Worm (Caenorhabditis elegans) whole organism, late embryonic: Measurements from ENCODE around the gene srx-60.

Experiments used
- F13H6.1 ChIP-seq: sonication (generic microtip); optimal IDR thresholded peaks from 2 replicates; lab custom pipeline; 2016; ENCODE audit warnings: missing genetic modification characterization, missing compliant biosample characterization
- K02D7.2 ChIP-seq: sonication (generic microtip); optimal IDR thresholded peaks from 2 replicates; lab custom pipeline; 2017; ENCODE audit warnings: mild to moderate bottlenecking, missing genetic modification characterization, missing compliant biosample characterization
- ceh-14 ChIP-seq: sonication (generic microtip); optimal IDR thresholded peaks from 2 replicates; lab custom pipeline; 2016; ENCODE audit warnings: missing genotype, missing genetic modification characterization, missing compliant biosample characterization
- ceh-18 ChIP-seq: sonication (generic microtip); optimal IDR thresholded peaks from 2 replicates; lab custom pipeline; 2016; ENCODE audit warnings: missing genetic modification characterization, missing compliant biosample characterization
- ceh-2 ChIP-seq: sonication (generic microtip); optimal IDR thresholded peaks from 2 replicates; lab custom pipeline; 2016; ENCODE audit warnings: missing genotype, missing genetic modification characterization, missing compliant biosample characterization
- ceh-22 ChIP-seq: sonication (generic microtip); optimal IDR thresholded peaks from 2 replicates; lab custom pipeline; 2017; ENCODE audit warnings: missing biosample characterization, missing genetic modification characterization
- ceh-24 ChIP-seq: sonication (generic microtip); optimal IDR thresholded peaks from 2 replicates; lab custom pipeline; 2016; ENCODE audit warnings: mild to moderate bottlenecking, missing genetic modification characterization, missing compliant biosample characterization
- ceh-34 ChIP-seq: sonication (generic microtip); optimal IDR thresholded peaks from 2 replicates; lab custom pipeline; 2016; ENCODE audit warnings: mild to moderate bottlenecking, missing genetic modification characterization, missing compliant biosample characterization
- ceh-48 ChIP-seq: sonication (generic microtip); optimal IDR thresholded peaks from 2 replicates; lab custom pipeline; 2016; ENCODE audit warnings: missing genetic modification characterization, inconsistent platforms, missing compliant biosample characterization
- ceh-9 ChIP-seq: sonication (generic microtip); optimal IDR thresholded peaks from 2 replicates; lab custom pipeline; 2016; ENCODE audit warnings: mild to moderate bottlenecking, missing genetic modification characterization, inconsistent platforms, missing compliant biosample characterization
- che-1 ChIP-seq: sonication (generic microtip); optimal IDR thresholded peaks from 2 replicates; lab custom pipeline; 2016; ENCODE audit warnings: mild to moderate bottlenecking, missing genetic modification characterization, missing compliant biosample characterization
- dmd-4 ChIP-seq: sonication (generic microtip); optimal IDR thresholded peaks from 2 replicates; lab custom pipeline; 2016; ENCODE audit warnings: borderline replicate concordance, missing genetic modification characterization, missing compliant biosample characterization
- elt-2 ChIP-seq: sonication (generic microtip); optimal IDR thresholded peaks from 2 replicates; lab custom pipeline; 2016; ENCODE audit warnings: missing genetic modification reagents, missing genetic modification characterization, missing compliant biosample characterization
- ets-4 ChIP-seq: sonication (generic microtip); optimal IDR thresholded peaks from 2 replicates; lab custom pipeline; 2016; ENCODE audit warnings: missing genetic modification characterization, missing compliant biosample characterization
- fax-1 ChIP-seq: sonication (generic microtip); optimal IDR thresholded peaks from 2 replicates; lab custom pipeline; 2016; ENCODE audit warnings: missing genotype, missing genetic modification characterization, missing compliant biosample characterization
- fkh-10 ChIP-seq: fragments of 150-350 bp; optimal IDR thresholded peaks from 2 replicates; lab custom pipeline; 2014; ENCODE audit warnings: missing biosample characterization, missing genetic modification reagents, missing genetic modification characterization
- gmeb-2 ChIP-seq: sonication (generic microtip); optimal IDR thresholded peaks from 2 replicates; lab custom pipeline; 2016; ENCODE audit warnings: missing genetic modification characterization, inconsistent platforms, missing compliant biosample characterization
- hlh-13 ChIP-seq: fragments of 200-800 bp; sonication (Bioruptor generic); optimal IDR thresholded peaks from 2 replicates; lab custom pipeline; 2018; ENCODE audit warnings: mild to moderate bottlenecking, missing genetic modification characterization, missing compliant biosample characterization
- hlh-15 ChIP-seq: sonication (generic microtip); optimal IDR thresholded peaks from 2 replicates; lab custom pipeline; 2016; ENCODE audit warnings: missing genetic modification characterization, missing compliant biosample characterization
- hlh-30 ChIP-seq: sonication (generic microtip); optimal IDR thresholded peaks from 2 replicates; lab custom pipeline; 2017; ENCODE audit warnings: antibody characterized with exemption, missing genetic modification characterization, missing compliant biosample characterization; ENCODE audit not compliant: insufficient read depth
- hlh-6 ChIP-seq: sonication (generic microtip); optimal IDR thresholded peaks from 2 replicates; lab custom pipeline; 2016; ENCODE audit warnings: missing genotype, missing genetic modification characterization, missing compliant biosample characterization
- lim-6 ChIP-seq: sonication (generic microtip); optimal IDR thresholded peaks from 2 replicates; lab custom pipeline; 2016; ENCODE audit warnings: missing genetic modification characterization, missing compliant biosample characterization
- nfya-1 ChIP-seq: sonication (generic microtip); optimal IDR thresholded peaks from 2 replicates; lab custom pipeline; 2017; ENCODE audit warnings: missing genetic modification characterization, mild to moderate bottlenecking, missing compliant biosample characterization, antibody characterized with exemption, moderate library complexity
- pat-9 ChIP-seq: fragments of 200-800 bp; sonication (Bioruptor generic); optimal IDR thresholded peaks from 2 replicates; lab custom pipeline; 2018; ENCODE audit warnings: mild to moderate bottlenecking, missing genetic modification characterization, moderate library complexity, missing compliant biosample characterization
- pax-1 ChIP-seq: fragments of 150-350 bp; optimal IDR thresholded peaks from 2 replicates; lab custom pipeline; 2014; ENCODE audit warnings: missing biosample characterization, missing genetic modification characterization
- pqm-1 ChIP-seq: sonication (generic microtip); optimal IDR thresholded peaks from 2 replicates; lab custom pipeline; 2016; ENCODE audit warnings: missing genetic modification characterization, missing compliant biosample characterization
- sdc-2 ChIP-seq: sonication (generic microtip); optimal IDR thresholded peaks from 2 replicates; lab custom pipeline; 2016; ENCODE audit warnings: missing genotype, missing genetic modification characterization, missing compliant biosample characterization
- sox-2 ChIP-seq: fragments of 200-800 bp; sonication (Bioruptor generic); IDR thresholded peaks from 2 replicates; pipeline ENCODE4 v1.3.6; 2022; ENCODE audit warnings: missing genetic modification reagents, missing genetic modification characterization, missing compliant biosample characterization
- sox-4 ChIP-seq: sonication (generic microtip); optimal IDR thresholded peaks from 2 replicates; lab custom pipeline; 2017; ENCODE audit warnings: mild to moderate bottlenecking, missing genetic modification characterization, inconsistent platforms, missing compliant biosample characterization
- syd-9 ChIP-seq: sonication (generic microtip); optimal IDR thresholded peaks from 2 replicates; lab custom pipeline; 2016; ENCODE audit warnings: mild to moderate bottlenecking, missing genetic modification characterization, moderate library complexity, missing compliant biosample characterization
- tbx-7 ChIP-seq: sonication (generic microtip); optimal IDR thresholded peaks from 2 replicates; lab custom pipeline; 2016; ENCODE audit warnings: missing genotype, missing genetic modification characterization, missing compliant biosample characterization
- unc-3 ChIP-seq, 2 experiments: fragments of 200-800 bp in 1 of 2; sonication (Bioruptor generic) in 1 of 2; sonication (generic microtip) in 1 of 2; conservative IDR thresholded peaks in 1 of 2; optimal IDR thresholded peaks in 1 of 2; 2 replicates each; pipeline versions ENCODE4 v1.3.6 to Lab custom; 2016 to 2022; ENCODE audit warnings: missing compliant biosample characterization in 2 of 2, missing genetic modification characterization in 2 of 2, missing genetic modification reagents in 1 of 2
- unc-42 ChIP-seq: sonication (generic microtip); optimal IDR thresholded peaks from 2 replicates; lab custom pipeline; 2016; ENCODE audit warnings: missing genotype, missing genetic modification characterization, missing compliant biosample characterization
- unc-86 ChIP-seq: sonication (generic microtip); optimal IDR thresholded peaks from 2 replicates; lab custom pipeline; 2016; ENCODE audit warnings: missing genetic modification characterization, missing compliant biosample characterization
- zip-5 ChIP-seq: sonication (generic microtip); optimal IDR thresholded peaks from 2 replicates; lab custom pipeline; 2016; ENCODE audit warnings: missing genetic modification characterization, missing compliant biosample characterization
- ztf-16 ChIP-seq: sonication (generic microtip); optimal IDR thresholded peaks from 2 replicates; lab custom pipeline; 2017; ENCODE audit warnings: missing genetic modification characterization, missing compliant biosample characterization

Gene srx-60

ce11 chrV:7395359-7395758 lies 5.3 kb upstream of the srx-60 start, which contains the start of gene srx-9:
TSS of gene srx-9 (minus strand) at chrV:7395459.
- no peak for TF ChIP-seq ceh-2 (tag; lab: Kevin White, UChicago)
- no peak for TF ChIP-seq hlh-30 (tag; lab: Kevin White, UChicago)
- TF ChIP-seq gmeb-2 (tag; lab: Kevin White, UChicago): no peak
- TF ChIP-seq ceh-34 (tag; lab: Kevin White, UChicago): no peak
- no peak for TF ChIP-seq ceh-22 (tag; lab: Kevin White, UChicago)
- TF ChIP-seq unc-42 (tag; lab: Kevin White, UChicago): no peak
- TF ChIP-seq pax-1: no peak
- no peak for TF ChIP-seq dmd-4 (tag; lab: Kevin White, UChicago)
- no peak for TF ChIP-seq hlh-15 (tag; lab: Kevin White, UChicago)
- no peak for TF ChIP-seq fkh-10

- no peak for TF ChIP-seq unc-3 (GFP tag; conservative IDR thresholded peaks at IDR 0.05; lab: Robert Waterston, UW)
- TF ChIP-seq unc-3 (tag; optimal IDR thresholded peaks at IDR 0.05; lab: Kevin White, UChicago): no peak
- no peak for TF ChIP-seq F13H6.1 (tag; lab: Kevin White, UChicago)
- no peak for TF ChIP-seq syd-9
- no peak for TF ChIP-seq K02D7.2
- no peak for TF ChIP-seq ceh-22 (tag; lab: Kevin White, UChicago)
Observed at ce11 chrV:7399202-7399601, 1.5 kb upstream of the srx-60 start, which contains the start of gene gst-41. TSS of gene gst-41 (minus strand) at chrV:7399302.

- TF ChIP-seq F13H6.1 (tag; lab: Kevin White, UChicago) (no peak), sox-4 (tag; lab: Kevin White, UChicago) (no peak), hlh-13 (GFP tag; lab: Kevin White, UChicago) (no peak)
Observed at ce11 chrV:7400095-7400494, 593 bp upstream of the srx-60 start, which contains the start of gene cnc-9. TSS of gene cnc-9 (minus strand) at chrV:7400195.

ce11 chrV:7402355-7402754 lies 1.7 kb downstream of the srx-60 start, which contains the start of gene srj-13:
TSS of gene srj-13 (plus strand) at chrV:7402655.
- no peak for TF ChIP-seq hlh-6 (tag; lab: Kevin White, UChicago)
- TF ChIP-seq nfya-1: no peak
- TF ChIP-seq ceh-18 (tag; lab: Kevin White, UChicago): no peak
- TF ChIP-seq ztf-16 (tag; lab: Kevin White, UChicago): no peak
- TF ChIP-seq zip-5 (tag; lab: Kevin White, UChicago): no peak
- TF ChIP-seq unc-3 (GFP tag; conservative IDR thresholded peaks at IDR 0.05; lab: Robert Waterston, UW): no peak
- TF ChIP-seq unc-3 (tag; optimal IDR thresholded peaks at IDR 0.05; lab: Kevin White, UChicago): no peak
- TF ChIP-seq K02D7.2: no peak
- TF ChIP-seq elt-2 (tag; lab: Kevin White, UChicago): no peak
- no peak for TF ChIP-seq pqm-1 (tag; lab: Kevin White, UChicago)

- TF ChIP-seq ceh-48 (tag; lab: Kevin White, UChicago) (no peak), tbx-7 (tag; lab: Kevin White, UChicago) (no peak), ceh-22 (tag; lab: Kevin White, UChicago) (no peak), ets-4 (tag; lab: Kevin White, UChicago) (no peak), che-1 (tag; lab: Kevin White, UChicago) (no peak), pqm-1 (tag; lab: Kevin White, UChicago) (no peak), fax-1 (no peak), pax-1 (no peak), gmeb-2 (tag; lab: Kevin White, UChicago) (no peak), ceh-2 (tag; lab: Kevin White, UChicago) (no peak), lim-6 (tag; lab: Kevin White, UChicago) (no peak), ceh-14 (tag; lab: Kevin White, UChicago) (no peak), hlh-13 (GFP tag; lab: Kevin White, UChicago) (no peak), unc-86 (no peak), sox-2 (GFP tag; lab: Robert Waterston, UW) (no peak), pat-9 (tag; lab: Kevin White, UChicago) (no peak), ceh-9 (tag; lab: Kevin White, UChicago) (no peak), sdc-2 (no peak), ceh-24 (no peak)
Observed at ce11 chrV:7403501-7403900, 2.8 kb downstream of the srx-60 start.
